Fruit fly (Drosophila melanogaster): ENCODE measurements around the gene CG43098.
A peak's percentile ranks its signal among the peaks of the same experiment; 100 is the strongest.

The CG43098 gene

dm6 chr3L:3645628-3646360 lies 13.1 kb upstream of the CG43098 start (continued):
- TF ChIP-seq chm (GFP tag; IDR thresholded peaks at IDR 0.05) (no peak), CG15269 (tag; optimal IDR thresholded peaks at IDR 0.05) (peak; percentile 8), Nf-YC (tag; optimal IDR thresholded peaks at IDR 0.05) (no peak), Hmr (GFP tag; optimal IDR thresholded peaks at IDR 0.05) (peak; percentile 20), CG12769 (tag; optimal IDR thresholded peaks at IDR 0.05) (peak; percentile 8), CG2202 (tag; optimal IDR thresholded peaks at IDR 0.05) (no peak), CG33557 (GFP tag; optimal IDR thresholded peaks at IDR 0.05) (no peak), CG7963 (GFP tag; IDR thresholded peaks at IDR 0.05; ENCODE audit: partially characterized antibody) (no peak), CG11504 (tag; optimal IDR thresholded peaks at IDR 0.05) (peak; percentile 9), CG9609 (GFP tag; optimal IDR thresholded peaks at IDR 0.05) (no peak), CG7928 (GFP tag; optimal IDR thresholded peaks at IDR 0.05) (no peak), chinmo (GFP tag; IDR thresholded peaks at IDR 0.05; ENCODE audit: partially characterized antibody) (0 out of 4 replicates have a peak, but pooled peaks have one; percentile 12), bigmax (GFP tag; optimal IDR thresholded peaks at IDR 0.05) (no peak), CG18599 (GFP tag; optimal IDR thresholded peaks at IDR 0.05) (peak; percentile 13), CG3847 (GFP tag; IDR thresholded peaks at IDR 0.05) (no peak), Antp (GFP tag; optimal IDR thresholded peaks at IDR 0.05) (no peak), hkb (optimal IDR thresholded peaks at IDR 0.05) (no peak), hkb (GFP tag; IDR thresholded peaks at IDR 0.05) (peak; percentile 28; the same call in 1 of the 2 replicates), CG10543 (GFP tag; optimal IDR thresholded peaks at IDR 0.05) (peak; percentile 1), amos (GFP tag; IDR thresholded peaks at IDR 0.05; ENCODE audit: partially characterized antibody) (no peak), Awh (GFP tag; IDR thresholded peaks at IDR 0.05) (peak; percentile 15; the same call in 1 of the 2 replicates)

DNA sequence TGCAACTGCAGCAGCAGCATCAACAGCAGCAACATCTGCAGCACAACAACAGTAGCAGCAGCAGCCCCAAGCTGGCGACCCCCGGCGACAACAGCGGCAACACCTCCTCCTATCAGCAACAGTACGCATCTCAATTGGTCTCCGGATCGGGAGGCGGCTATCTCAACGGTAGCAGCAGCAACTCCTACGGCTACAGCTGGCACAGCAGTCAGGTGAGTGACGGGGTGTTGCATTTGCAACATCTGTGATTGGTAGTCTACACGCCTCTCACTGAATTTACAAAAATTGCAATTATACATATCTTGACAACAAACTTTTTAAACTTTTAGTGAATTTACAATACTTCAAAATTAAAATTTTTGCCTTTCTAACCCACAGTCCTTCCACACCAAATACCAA lies 12.5 kb upstream of the CG43098 start:
- peak; percentile 52 for TF ChIP-seq sens (GFP tag)
- TF ChIP-seq Ets65A (GFP tag): peak; percentile 62
- no peak for TF ChIP-seq lilli (GFP tag; optimal IDR thresholded peaks at IDR 0.05)
- TF ChIP-seq hkb (optimal IDR thresholded peaks at IDR 0.05): no peak
- TF ChIP-seq hkb (GFP tag; IDR thresholded peaks at IDR 0.05): no peak
- TF ChIP-seq Fer2 (tag; optimal IDR thresholded peaks at IDR 0.05): no peak
- TF ChIP-seq Antp (GFP tag; optimal IDR thresholded peaks at IDR 0.05): no peak

DNA sequence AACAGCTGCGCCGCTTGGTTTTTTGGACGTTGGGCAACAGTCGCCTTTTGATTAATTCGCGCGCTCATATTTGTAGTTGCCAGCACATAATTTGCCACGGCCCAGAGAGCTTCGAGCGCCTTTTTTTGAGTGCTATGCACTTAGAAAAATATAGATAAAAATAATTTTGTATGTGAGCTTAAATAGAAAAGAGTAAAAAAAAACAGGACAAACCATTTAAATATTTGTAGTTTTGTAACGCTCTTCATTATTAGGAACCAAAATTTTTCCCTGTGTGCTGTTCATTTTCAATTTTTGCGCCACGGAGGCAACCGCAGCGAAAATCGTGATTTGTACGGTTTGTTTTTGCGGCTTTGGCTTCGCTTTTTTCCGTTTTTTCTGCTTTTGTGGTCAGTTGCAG lies 9.3 kb upstream of the CG43098 start:
- TF ChIP-seq Awh (GFP tag; IDR thresholded peaks at IDR 0.05) (no peak), CG2129 (GFP tag; IDR thresholded peaks at IDR 0.05; ENCODE audit: partially characterized antibody) (no peak), Rx (GFP tag; IDR thresholded peaks at IDR 0.05) (no peak), Drgx (GFP tag; IDR thresholded peaks at IDR 0.05) (peak; percentile 79), sens (GFP tag) (peak; percentile 31)

- no peak for TF ChIP-seq Nf-YB (GFP tag; optimal IDR thresholded peaks at IDR 0.05)
Observed at dm6 chr3L:3654671-3655070, 4.2 kb upstream of the CG43098 start, which contains the start of gene CG10862. Gene CG10862, minus strand, starts transcription at chr3L:3654771.

- TF ChIP-seq bowl (GFP tag; IDR thresholded peaks at IDR 0.05) (no peak), CG11398 (GFP tag; optimal IDR thresholded peaks at IDR 0.05) (no peak), Drgx (GFP tag; IDR thresholded peaks at IDR 0.05) (peak; percentile 76), p53 (GFP tag; optimal IDR thresholded peaks at IDR 0.05) (no peak), pzg (GFP tag; optimal IDR thresholded peaks at IDR 0.05) (no peak), CG6272 (GFP tag; IDR thresholded peaks at IDR 0.05) (no peak), CG8281 (tag; optimal IDR thresholded peaks at IDR 0.05) (no peak), z (GFP tag; IDR thresholded peaks at IDR 0.05) (no peak), CG11456 (GFP tag; IDR thresholded peaks at IDR 0.05) (peak; percentile 27; the same call in 1 of the 3 replicates), CG12769 (tag; optimal IDR thresholded peaks at IDR 0.05) (no peak), sens (GFP tag) (peak; percentile 39)
Observed at dm6 chr3L:3656867-3657266, 2.0 kb upstream of the CG43098 start.

Data from whole organism, embryonic.